Worm (Caenorhabditis elegans): ENCODE data around the gene dnj-9.

Gene dnj-9

ce11 chrII:4888527-4889487 lies 37.0 kb downstream of the dnj-9 start, which contains the start of gene pgm-1 (continued):
- TF ChIP-seq lin-14 (GFP tag; optimal IDR thresholded peaks at IDR 0.05) (peak; percentile 90), mab-9 (GFP tag; IDR thresholded peaks at IDR 0.05) (no peak), snpc-4 (tag; optimal IDR thresholded peaks at IDR 0.05) (no peak), ceh-88 (GFP tag; IDR thresholded peaks at IDR 0.05) (no peak), F16B12.6 (tag; optimal IDR thresholded peaks at IDR 0.05) (no peak), efl-3 (GFP tag; optimal IDR thresholded peaks at IDR 0.05) (no peak), ceh-90 (tag; optimal IDR thresholded peaks at IDR 0.05) (no peak), ceh-8 (GFP tag; optimal IDR thresholded peaks at IDR 0.05) (no peak), unc-30 (tag; optimal IDR thresholded peaks at IDR 0.05) (no peak), elt-3 (tag; optimal IDR thresholded peaks at IDR 0.05) (peak in 1 of 6 experiments; percentile 46), hlh-17 (GFP tag; optimal IDR thresholded peaks at IDR 0.05; ENCODE audit: borderline replicate concordance) (no peak), aly-2 (tag; optimal IDR thresholded peaks at IDR 0.05) (no peak)

- TF ChIP-seq ztf-11 (tag; optimal IDR thresholded peaks at IDR 0.05) (no peak), efl-3 (GFP tag; optimal IDR thresholded peaks at IDR 0.05) (no peak), sup-37 (GFP tag; optimal IDR thresholded peaks at IDR 0.05) (no peak), nhr-12 (tag; optimal IDR thresholded peaks at IDR 0.05) (no peak), ceh-63 (GFP tag; optimal IDR thresholded peaks at IDR 0.05) (no peak), dpl-1 (GFP tag; optimal IDR thresholded peaks at IDR 0.05) (peak in 1 of 3 experiments; percentile 8), mep-1 (tag; optimal IDR thresholded peaks at IDR 0.05) (peak; percentile 38), lir-3 (tag; optimal IDR thresholded peaks at IDR 0.05; ENCODE audit: poor library complexity) (no peak), swsn-7 (tag; optimal IDR thresholded peaks at IDR 0.05) (peak; percentile 7), lin-13 (GFP tag; optimal IDR thresholded peaks at IDR 0.05) (no peak), lin-14 (GFP tag; optimal IDR thresholded peaks at IDR 0.05) (peak; percentile 17), Y116A8C.19 (tag; optimal IDR thresholded peaks at IDR 0.05; ENCODE audit: borderline replicate concordance) (no peak), mef-2 (tag; optimal IDR thresholded peaks at IDR 0.05) (no peak), fkh-8 (tag; optimal IDR thresholded peaks at IDR 0.05) (peak; percentile 26), mdl-1 (tag; optimal IDR thresholded peaks at IDR 0.05) (no peak), zag-1 (tag; optimal IDR thresholded peaks at IDR 0.05) (no peak), nhr-47 (tag; optimal IDR thresholded peaks at IDR 0.05) (peak; percentile 16), nhr-19 (GFP tag; conservative IDR thresholded peaks at IDR 0.05) (peak; percentile 21; the same call in 1 of the 2 replicates), aha-1 (tag; optimal IDR thresholded peaks at IDR 0.05) (no peak), nhr-28 (tag; optimal IDR thresholded peaks at IDR 0.05) (no peak), nhr-11 (tag; optimal IDR thresholded peaks at IDR 0.05) (no peak), ama-1 (optimal IDR thresholded peaks at IDR 0.05) (peak; percentile 77), snu-23 (GFP tag; optimal IDR thresholded peaks at IDR 0.05) (peak; percentile 38), nhr-77 (tag; optimal IDR thresholded peaks at IDR 0.05) (no peak), unc-30 (tag; optimal IDR thresholded peaks at IDR 0.05) (no peak), pag-3 (tag; optimal IDR thresholded peaks at IDR 0.05; ENCODE audit: borderline replicate concordance, insufficient read depth) (no peak), skn-1 (tag; optimal IDR thresholded peaks at IDR 0.05) (peak; percentile 37), irx-1 (tag; optimal IDR thresholded peaks at IDR 0.05) (no peak), aly-2 (tag; optimal IDR thresholded peaks at IDR 0.05) (peak; percentile 80), dsc-1 (tag; optimal IDR thresholded peaks at IDR 0.05) (no peak), nhr-20 (tag; optimal IDR thresholded peaks at IDR 0.05) (peak; percentile 47), tlp-1 (tag; optimal IDR thresholded peaks at IDR 0.05) (no peak), ztf-4 (tag; optimal IDR thresholded peaks at IDR 0.05) (no peak), lin-35 (GFP tag; optimal IDR thresholded peaks at IDR 0.05) (peak in 1 of 2 experiments; percentile 34), C16A3.4 (tag; optimal IDR thresholded peaks at IDR 0.05) (no peak), nhr-85 (tag) (peak; percentile 60), nhr-71 (tag; optimal IDR thresholded peaks at IDR 0.05) (peak; percentile 66), rnt-1 (tag; optimal IDR thresholded peaks at IDR 0.05) (no peak), fos-1 (tag; optimal IDR thresholded peaks at IDR 0.05) (no peak)
Measured at ce11 chrII:4891012-4891775, 39.3 kb downstream of the dnj-9 start, which contains the start of gene gst-9. gst-9 (plus strand) TSS chrII:4891585.

Measured in whole organism, L1 larva.